Fruit fly (Drosophila melanogaster): ENCODE data around the gene zormin.

zormin gene

dm6 chr3L:2107293-2107858, 44.1 kb downstream of the zormin start:
- TF ChIP-seq CTCF (optimal IDR thresholded peaks at IDR 0.05) (no peak), CG8478 (optimal IDR thresholded peaks at IDR 0.05) (no peak)

- no peak for TF ChIP-seq CTCF (optimal IDR thresholded peaks at IDR 0.05)
- no peak for TF ChIP-seq CG8478 (optimal IDR thresholded peaks at IDR 0.05)
Measured at dm6 chr3L:2089751-2090510, 61.6 kb downstream of the zormin start.

Data from S2 (cell line).